Worm (Caenorhabditis elegans): ENCODE measurements around the gene fbxc-53.

fbxc-53 gene

DNA sequence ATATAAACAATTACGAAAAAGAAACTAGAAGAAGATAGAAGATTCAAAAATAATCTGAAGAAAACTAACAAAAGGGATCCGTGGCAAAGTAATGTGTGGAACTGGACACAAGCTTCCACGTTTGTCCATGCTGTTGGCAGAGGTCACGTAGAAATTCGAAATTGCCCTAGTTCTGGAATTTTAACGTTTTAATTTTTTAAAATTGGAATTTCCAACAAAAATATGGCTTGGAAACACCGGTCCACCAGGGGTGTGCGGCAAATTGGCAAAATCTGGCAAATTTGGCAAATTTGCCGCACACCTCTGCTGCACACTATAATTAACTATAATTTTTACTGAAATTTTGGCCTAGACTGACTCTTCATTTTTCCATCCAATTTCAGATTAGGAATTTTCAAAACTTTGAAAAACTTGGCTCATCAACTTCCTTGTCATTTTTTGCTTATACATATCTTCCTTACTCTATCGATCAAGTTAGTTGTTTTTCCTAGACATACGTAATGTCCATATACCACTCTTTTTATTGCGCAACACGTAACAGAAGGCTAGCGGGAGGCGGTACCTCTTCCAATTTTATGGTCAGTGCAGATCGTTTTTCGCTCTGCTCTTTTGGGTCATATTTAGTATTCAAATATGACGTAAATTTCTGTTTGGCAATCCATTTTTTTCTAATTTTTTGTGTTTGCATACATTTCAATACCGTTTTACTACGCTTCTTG, 29.6 kb upstream of the fbxc-53 start, which contains the start of gene F19B10.10:
Gene F19B10.10, minus strand, starts transcription at position 51 of the 719 bp plus-strand sequence.
- no peak for TF ChIP-seq unc-62 (GFP tag; optimal IDR thresholded peaks at IDR 0.05)
- TF ChIP-seq swsn-7 (tag; optimal IDR thresholded peaks at IDR 0.05): no peak
- TF ChIP-seq Y116A8C.19 (tag; optimal IDR thresholded peaks at IDR 0.05; ENCODE audit: borderline replicate concordance): no peak
- TF ChIP-seq hlh-4 (tag; optimal IDR thresholded peaks at IDR 0.05): no peak
- no peak for TF ChIP-seq ceh-82 (tag; optimal IDR thresholded peaks at IDR 0.05)
- TF ChIP-seq fkh-4 (tag; optimal IDR thresholded peaks at IDR 0.05; ENCODE audit: borderline replicate concordance): no peak
- no peak for TF ChIP-seq ces-1 (GFP tag; optimal IDR thresholded peaks at IDR 0.05)
- no peak for TF ChIP-seq mep-1 (tag; optimal IDR thresholded peaks at IDR 0.05)
- no peak for TF ChIP-seq nhr-19 (GFP tag; conservative IDR thresholded peaks at IDR 0.05)
- TF ChIP-seq lin-14 (GFP tag; optimal IDR thresholded peaks at IDR 0.05): no peak
- no peak for TF ChIP-seq pag-3 (tag; optimal IDR thresholded peaks at IDR 0.05; ENCODE audit: borderline replicate concordance, insufficient read depth)

ce11 chrII:3682770-3683234, 28.3 kb upstream of the fbxc-53 start, which contains the start of gene F19B10.1:
Gene F19B10.1 (plus strand): TSS chrII:3683184.
- TF ChIP-seq C16A3.4 (tag; optimal IDR thresholded peaks at IDR 0.05): peak; percentile 86
- no peak for TF ChIP-seq fkh-4 (tag; optimal IDR thresholded peaks at IDR 0.05; ENCODE audit: borderline replicate concordance)
- TF ChIP-seq unc-86 (tag; optimal IDR thresholded peaks at IDR 0.05): peak; percentile 15
- TF ChIP-seq irx-1 (tag; optimal IDR thresholded peaks at IDR 0.05): peak; percentile 59
- peak; percentile 88 to 95 (median 94) for TF ChIP-seq dpl-1 (GFP tag; optimal IDR thresholded peaks at IDR 0.05)
- no peak for TF ChIP-seq sptf-1 (tag; optimal IDR thresholded peaks at IDR 0.05)
- TF ChIP-seq swsn-7 (tag; optimal IDR thresholded peaks at IDR 0.05): peak; percentile 65
- no peak for TF ChIP-seq aha-1 (tag; optimal IDR thresholded peaks at IDR 0.05)
- TF ChIP-seq pax-3 (tag; optimal IDR thresholded peaks at IDR 0.05): no peak
- TF ChIP-seq ets-5 (GFP tag; IDR thresholded peaks at IDR 0.05): no peak
- TF ChIP-seq xbp-1 (tag; optimal IDR thresholded peaks at IDR 0.05): peak; percentile 68
- TF ChIP-seq isw-1 (GFP tag; IDR thresholded peaks at IDR 0.05): peak; percentile 31; the same call in 1 of the 2 replicates
- no peak for TF ChIP-seq nhr-76 (tag; optimal IDR thresholded peaks at IDR 0.05)
- peak in 1 of 2 experiments; percentile 2 for TF ChIP-seq ztf-11 (tag; optimal IDR thresholded peaks at IDR 0.05)
- peak; percentile 36 for TF ChIP-seq nhr-77 (tag; optimal IDR thresholded peaks at IDR 0.05)
- peak; percentile 35 for TF ChIP-seq aly-2 (tag; optimal IDR thresholded peaks at IDR 0.05)
- TF ChIP-seq snu-23 (GFP tag; optimal IDR thresholded peaks at IDR 0.05): peak; percentile 90
- no peak for TF ChIP-seq ztf-4 (tag; optimal IDR thresholded peaks at IDR 0.05)
- no peak for TF ChIP-seq pqm-1 (tag; optimal IDR thresholded peaks at IDR 0.05)
- 0 out of 2 replicates have a peak, but pooled peaks have one; percentile 20 for TF ChIP-seq grh-1 (GFP tag; IDR thresholded peaks at IDR 0.05)
- TF ChIP-seq C34B4.2 (tag; optimal IDR thresholded peaks at IDR 0.05): no peak
- no peak for TF ChIP-seq hpl-2 (GFP tag; optimal IDR thresholded peaks at IDR 0.05)
- TF ChIP-seq lin-39 (tag; optimal IDR thresholded peaks at IDR 0.05): peak; percentile 73
- no peak for TF ChIP-seq ceh-63 (GFP tag; optimal IDR thresholded peaks at IDR 0.05)
- TF ChIP-seq snpc-4 (tag; optimal IDR thresholded peaks at IDR 0.05): peak; percentile 68
- TF ChIP-seq lsy-2 (tag; optimal IDR thresholded peaks at IDR 0.05): peak; percentile 86 to 87
- no peak for TF ChIP-seq ceh-90 (tag; optimal IDR thresholded peaks at IDR 0.05)
- TF ChIP-seq mep-1 (tag; optimal IDR thresholded peaks at IDR 0.05): peak; percentile 93
- TF ChIP-seq fkh-8 (tag; optimal IDR thresholded peaks at IDR 0.05): no peak
- TF ChIP-seq blmp-1 (tag; optimal IDR thresholded peaks at IDR 0.05): peak; percentile 79
- no peak for TF ChIP-seq nhr-12 (tag; optimal IDR thresholded peaks at IDR 0.05)
- TF ChIP-seq unc-62 (GFP tag; optimal IDR thresholded peaks at IDR 0.05): no peak
- TF ChIP-seq efl-1 (optimal IDR thresholded peaks at IDR 0.05): peak; percentile 74 to 94
- TF ChIP-seq efl-1 (GFP tag; optimal IDR thresholded peaks at IDR 0.05 in 1 of 2): peak; percentile 93 to 99
- peak; percentile 85 for TF ChIP-seq nhr-71 (tag; optimal IDR thresholded peaks at IDR 0.05)
- TF ChIP-seq sup-37 (GFP tag; optimal IDR thresholded peaks at IDR 0.05): no peak
- peak; percentile 76 for TF ChIP-seq nhr-47 (tag; optimal IDR thresholded peaks at IDR 0.05)
- no peak for TF ChIP-seq unc-30 (tag; optimal IDR thresholded peaks at IDR 0.05)
- no peak for TF ChIP-seq nhr-237 (tag; optimal IDR thresholded peaks at IDR 0.05)
- peak; percentile 91 for TF ChIP-seq nhr-85 (tag)
- TF ChIP-seq efl-3 (GFP tag; optimal IDR thresholded peaks at IDR 0.05): no peak
- peak; percentile 88 to 98 for TF ChIP-seq lin-35 (GFP tag; optimal IDR thresholded peaks at IDR 0.05)
- TF ChIP-seq hlh-17 (GFP tag; optimal IDR thresholded peaks at IDR 0.05; ENCODE audit: borderline replicate concordance): no peak

All from whole organism, L1 larva.